Fruit fly (Drosophila melanogaster): ENCODE measurements around the gene Fancm.

Fancm gene

dm6 chr3R:21534697-21535676 lies 52.9 kb downstream of the Fancm start (continued):
- TF ChIP-seq dmrt99B (tag; optimal IDR thresholded peaks at IDR 0.05) (peak; percentile 21), zf30C (GFP tag; optimal IDR thresholded peaks at IDR 0.05) (peak; percentile 51), CG10267 (tag; optimal IDR thresholded peaks at IDR 0.05) (peak; percentile 32), D19A (tag; optimal IDR thresholded peaks at IDR 0.05) (peak; percentile 14), CG2199 (GFP tag; IDR thresholded peaks at IDR 0.05) (0 out of 3 replicates have a peak, but pooled peaks have one; percentile 29), dmrt11E (tag; optimal IDR thresholded peaks at IDR 0.05) (peak; percentile 37), CG11504 (tag; optimal IDR thresholded peaks at IDR 0.05) (no peak), pros (GFP tag; optimal IDR thresholded peaks at IDR 0.05) (peak; percentile 52), CG17829 (tag; optimal IDR thresholded peaks at IDR 0.05) (peak; percentile 36), CG17361 (GFP tag; IDR thresholded peaks at IDR 0.05) (peak; percentile 55; the same call in 2 of the 3 replicates), Jarid2 (GFP tag; optimal IDR thresholded peaks at IDR 0.05) (peak; percentile 17), CG10543 (GFP tag; optimal IDR thresholded peaks at IDR 0.05) (no peak), CG6813 (GFP tag; optimal IDR thresholded peaks at IDR 0.05) (peak; percentile 19), CG13775 (GFP tag; optimal IDR thresholded peaks at IDR 0.05) (peak; percentile 17), zen (tag; optimal IDR thresholded peaks at IDR 0.05) (peak; percentile 45)

Measured in whole organism, embryonic.